Worm (Caenorhabditis elegans) whole organism, L3 larva: ENCODE measurements around the gene vha-11.

Experiments
- R02D3.7 ChIP-seq: fragments of 150-350 bp; optimal IDR thresholded peaks from 2 replicates; lab custom pipeline; 2014; ENCODE audit warnings: missing biosample characterization, missing genetic modification characterization
- ZK546.5 ChIP-seq: sonication (generic microtip); optimal IDR thresholded peaks from 2 replicates; lab custom pipeline; 2017; ENCODE audit warnings: missing biosample characterization, missing genetic modification characterization
- aly-2 ChIP-seq: fragments of 150-350 bp; optimal IDR thresholded peaks from 2 replicates; lab custom pipeline; 2014; ENCODE audit warnings: missing biosample characterization, missing genetic modification characterization
- ama-1 ChIP-seq: fragments of 150-350 bp; optimal IDR thresholded peaks from 2 replicates; lab custom pipeline; 2018
- ceh-28 ChIP-seq: fragments of 150-350 bp; optimal IDR thresholded peaks from 2 replicates; lab custom pipeline; 2014; ENCODE audit warnings: missing biosample characterization, missing genetic modification reagents, missing genetic modification characterization
- ceh-82 ChIP-seq: fragments of 150-350 bp; optimal IDR thresholded peaks from 2 replicates; lab custom pipeline; 2014; ENCODE audit warnings: missing biosample characterization, missing genetic modification characterization
- ceh-9 ChIP-seq: sonication (generic microtip); optimal IDR thresholded peaks from 2 replicates; lab custom pipeline; 2018; ENCODE audit warnings: missing biosample characterization, missing genetic modification characterization
- daf-12 ChIP-seq: fragments of 150-350 bp; optimal IDR thresholded peaks from 2 replicates; lab custom pipeline; 2014; ENCODE audit warnings: missing biosample characterization, missing genetic modification reagents, missing genetic modification characterization
- elt-1 ChIP-seq: fragments of 150-350 bp; optimal IDR thresholded peaks from 2 replicates; lab custom pipeline; 2014; ENCODE audit warnings: missing biosample characterization, missing genetic modification characterization
- elt-2 ChIP-seq: sonication (generic microtip); optimal IDR thresholded peaks from 2 replicates; lab custom pipeline; 2016; ENCODE audit warnings: missing genetic modification reagents, mild to moderate bottlenecking, missing genetic modification characterization, missing compliant biosample characterization
- elt-3 ChIP-seq, 3 experiments: fragments of 150-350 bp in 1 of 3; sonication (generic microtip) in 2 of 3; optimal IDR thresholded peaks; 2 replicates in 2 of 3; 4 replicates in 1 of 3; lab custom pipeline; 2014 to 2017; ENCODE audit warnings: missing biosample characterization in 3 of 3, missing genetic modification characterization in 3 of 3
- fkh-10 ChIP-seq: sonication (generic microtip); optimal IDR thresholded peaks from 2 replicates; lab custom pipeline; 2017; ENCODE audit warnings: missing biosample characterization, missing genetic modification reagents, missing genetic modification characterization
- fkh-2 ChIP-seq: fragments of 150-350 bp; optimal IDR thresholded peaks from 2 replicates; lab custom pipeline; 2014; ENCODE audit warnings: missing biosample characterization, missing genetic modification reagents, missing genetic modification characterization
- hmg-11 ChIP-seq: sonication (generic microtip); optimal IDR thresholded peaks from 2 replicates; lab custom pipeline; 2016; ENCODE audit warnings: missing genetic modification characterization, missing compliant biosample characterization
- jun-1 ChIP-seq: fragments of 150-350 bp; optimal IDR thresholded peaks from 2 replicates; lab custom pipeline; 2014; ENCODE audit warnings: missing biosample characterization, missing genetic modification reagents, missing genetic modification characterization
- lin-15B ChIP-seq: fragments of 150-350 bp; optimal IDR thresholded peaks from 2 replicates; lab custom pipeline; 2014; ENCODE audit warnings: missing biosample characterization, missing genetic modification characterization
- lin-39 ChIP-seq: fragments of 150-350 bp; optimal IDR thresholded peaks from 2 replicates; lab custom pipeline; 2018; ENCODE audit warnings: missing biosample characterization, missing genetic modification reagents, missing genetic modification characterization
- mml-1 ChIP-seq: fragments of 150-350 bp; sonication (generic microtip); optimal IDR thresholded peaks from 3 replicates; lab custom pipeline; 2014; ENCODE audit warnings: missing biosample characterization, missing genetic modification characterization
- nfya-1 ChIP-seq: sonication (generic microtip); optimal IDR thresholded peaks from 2 replicates; lab custom pipeline; 2017; ENCODE audit warnings: missing genetic modification characterization, mild to moderate bottlenecking, missing compliant biosample characterization, antibody characterized with exemption, moderate library complexity; ENCODE audit not compliant: insufficient read depth
- nhr-11 ChIP-seq: fragments of 150-350 bp; optimal IDR thresholded peaks from 2 replicates; lab custom pipeline; 2014; ENCODE audit warnings: missing biosample characterization, missing genetic modification characterization
- nhr-23 ChIP-seq: fragments of 150-350 bp; optimal IDR thresholded peaks from 2 replicates; lab custom pipeline; 2014; ENCODE audit warnings: missing biosample characterization, missing genetic modification reagents, missing genetic modification characterization
- nhr-237 ChIP-seq: fragments of 150-350 bp; optimal IDR thresholded peaks from 2 replicates; lab custom pipeline; 2014; ENCODE audit warnings: missing biosample characterization, missing genetic modification characterization
- nhr-25 ChIP-seq: sonication (generic microtip); optimal IDR thresholded peaks from 2 replicates; lab custom pipeline; 2017; ENCODE audit warnings: missing biosample characterization, missing genetic modification characterization
- nhr-28 ChIP-seq: fragments of 150-350 bp; optimal IDR thresholded peaks from 2 replicates; lab custom pipeline; 2014; ENCODE audit warnings: missing biosample characterization, missing genetic modification characterization
- nhr-67 ChIP-seq: fragments of 150-350 bp; optimal IDR thresholded peaks from 2 replicates; lab custom pipeline; 2014; ENCODE audit warnings: missing biosample characterization, missing genetic modification characterization
- nhr-76 ChIP-seq: fragments of 150-350 bp; sonication (generic microtip); optimal IDR thresholded peaks from 5 replicates; lab custom pipeline; 2014; ENCODE audit warnings: missing biosample characterization, missing genetic modification characterization
- nhr-77 ChIP-seq: fragments of 150-350 bp; optimal IDR thresholded peaks from 2 replicates; lab custom pipeline; 2014; ENCODE audit warnings: missing biosample characterization, missing genetic modification characterization
- pqm-1 ChIP-seq: fragments of 150-350 bp; optimal IDR thresholded peaks from 2 replicates; lab custom pipeline; 2017; ENCODE audit warnings: missing biosample characterization, missing genetic modification characterization, inconsistent platforms
- sea-2 ChIP-seq: fragments of 150-350 bp; sonication (generic microtip); optimal IDR thresholded peaks from 4 replicates; lab custom pipeline; 2014; ENCODE audit warnings: missing biosample characterization, missing genetic modification reagents, missing genetic modification characterization
- skn-1 ChIP-seq: fragments of 150-350 bp; optimal IDR thresholded peaks from 2 replicates; lab custom pipeline; 2014; ENCODE audit warnings: missing biosample characterization, missing genetic modification characterization
- snpc-4 ChIP-seq: fragments of 150-350 bp; optimal IDR thresholded peaks from 2 replicates; lab custom pipeline; 2014; ENCODE audit warnings: missing biosample characterization, missing genetic modification characterization
- tbx-2 ChIP-seq: sonication (generic microtip); optimal IDR thresholded peaks from 2 replicates; lab custom pipeline; 2016; ENCODE audit warnings: mild to moderate bottlenecking, missing genetic modification characterization, missing compliant biosample characterization
- unc-39 ChIP-seq: sonication (generic microtip); optimal IDR thresholded peaks from 4 replicates; lab custom pipeline; 2017; ENCODE audit warnings: missing biosample characterization, missing genetic modification characterization
- unc-62 ChIP-seq: fragments of 150-350 bp; sonication (generic microtip); optimal IDR thresholded peaks from 4 replicates; lab custom pipeline; 2014; ENCODE audit warnings: missing biosample characterization, missing genetic modification reagents, missing genetic modification characterization
- zag-1 ChIP-seq: fragments of 150-350 bp; optimal IDR thresholded peaks from 2 replicates; lab custom pipeline; 2014; ENCODE audit warnings: missing biosample characterization, missing genetic modification characterization
- ztf-11 ChIP-seq: fragments of 150-350 bp; optimal IDR thresholded peaks from 2 replicates; lab custom pipeline; 2014; ENCODE audit warnings: missing biosample characterization, missing genetic modification characterization
- ztf-4 ChIP-seq: fragments of 150-350 bp; optimal IDR thresholded peaks from 2 replicates; lab custom pipeline; 2014; ENCODE audit warnings: missing biosample characterization, missing genetic modification characterization

The vha-11 gene

ce11 chrIV:2327317-2327716, 12.9 kb upstream of the vha-11 start:
- no peak for TF ChIP-seq aly-2 (tag; lab: Kevin White, UChicago)
- TF ChIP-seq ceh-28 (tag; lab: Kevin White, UChicago) = peak; percentile 49
- TF ChIP-seq, all 47 proteins: peak for 1

ce11 chrIV:2322998-2323397, 8.6 kb upstream of the vha-11 start, which contains the start of gene nsy-4:
Gene nsy-4, plus strand, starts transcription at chrIV:2323271.
- TF ChIP-seq zag-1 (tag; lab: Kevin White, UChicago) (no peak), elt-2 (tag; lab: Kevin White, UChicago) (no peak), nhr-67 (tag; lab: Kevin White, UChicago) (no peak), mml-1 (tag; lab: Kevin White, UChicago) (no peak), ztf-4 (tag; lab: Kevin White, UChicago) (no peak), daf-12 (tag; lab: Kevin White, UChicago) (no peak), skn-1 (no peak), nhr-11 (tag; lab: Kevin White, UChicago) (no peak), nfya-1 (tag; lab: Kevin White, UChicago) (no peak), snpc-4 (tag; lab: Kevin White, UChicago) (no peak), ceh-9 (tag; lab: Kevin White, UChicago) (no peak), hmg-11 (tag; lab: Kevin White, UChicago) (no peak), nhr-77 (tag; lab: Kevin White, UChicago) (no peak), ztf-11 (tag; lab: Kevin White, UChicago) (no peak), elt-3 (tag; optimal IDR thresholded peaks at IDR 0.05; lab: Kevin White, UChicago) (no peak)
- TF ChIP-seq, all 47 proteins: peak for 0

ce11 chrIV:2321546-2321945, 7.2 kb upstream of the vha-11 start:
- TF ChIP-seq fkh-10 (no peak), pqm-1 (tag; lab: Kevin White, UChicago) (no peak), elt-1 (tag; lab: Kevin White, UChicago) (peak; percentile 13), R02D3.7 (tag; lab: Kevin White, UChicago) (no peak), jun-1 (tag; lab: Kevin White, UChicago) (no peak), ama-1 (no peak), nfya-1 (tag; lab: Kevin White, UChicago) (peak; percentile 38), nhr-25 (tag; lab: Kevin White, UChicago) (peak; percentile 54), tbx-2 (tag; lab: Kevin White, UChicago) (no peak), nhr-76 (tag; lab: Kevin White, UChicago) (no peak)

- TF ChIP-seq R02D3.7 (tag; lab: Kevin White, UChicago) (no peak), nhr-237 (tag; lab: Kevin White, UChicago) (no peak), ama-1 (no peak), daf-12 (tag; lab: Kevin White, UChicago) (no peak), unc-62 (GFP tag; lab: Kevin White, UChicago) (no peak), elt-3 (tag; optimal IDR thresholded peaks at IDR 0.05; lab: Kevin White, UChicago) (no peak), ceh-28 (tag; lab: Kevin White, UChicago) (no peak), unc-39 (no peak), ceh-82 (tag; lab: Kevin White, UChicago) (no peak), elt-2 (tag; lab: Kevin White, UChicago) (no peak), sea-2 (GFP tag; lab: Kevin White, UChicago) (no peak), zag-1 (tag; lab: Kevin White, UChicago) (no peak), jun-1 (tag; lab: Kevin White, UChicago) (no peak)
Measured at ce11 chrIV:2320009-2320408, 5.6 kb upstream of the vha-11 start.

- TF ChIP-seq elt-1 (tag; lab: Kevin White, UChicago) (no peak), nhr-25 (tag; lab: Kevin White, UChicago) (peak; percentile 34), fkh-2 (tag; lab: Kevin White, UChicago) (no peak), nhr-77 (tag; lab: Kevin White, UChicago) (no peak), lin-39 (tag; lab: Kevin White, UChicago) (peak; percentile 69), aly-2 (tag; lab: Kevin White, UChicago) (no peak), sea-2 (GFP tag; lab: Kevin White, UChicago) (no peak), ceh-28 (tag; lab: Kevin White, UChicago) (no peak), lin-15B (tag; lab: Kevin White, UChicago) (peak; percentile 95), hmg-11 (tag; lab: Kevin White, UChicago) (peak; percentile 85), ZK546.5 (tag; lab: Kevin White, UChicago) (no peak), snpc-4 (tag; lab: Kevin White, UChicago) (peak; percentile 56), unc-62 (GFP tag; lab: Kevin White, UChicago) (no peak), nhr-23 (tag; lab: Kevin White, UChicago) (peak; percentile 53), ama-1 (peak; percentile 47), nhr-67 (tag; lab: Kevin White, UChicago) (no peak), pqm-1 (tag; lab: Kevin White, UChicago) (peak; percentile 71), elt-2 (tag; lab: Kevin White, UChicago) (peak; percentile 75), daf-12 (tag; lab: Kevin White, UChicago) (no peak), jun-1 (tag; lab: Kevin White, UChicago) (peak; percentile 27), nhr-28 (no peak), nfya-1 (tag; lab: Kevin White, UChicago) (peak; percentile 79), nhr-237 (tag; lab: Kevin White, UChicago) (no peak)
- TF ChIP-seq, all 47 proteins: peak for 11
Measured at ce11 chrIV:2316796-2317195, 2.4 kb upstream of the vha-11 start.
